Fruit fly (Drosophila melanogaster) whole organism, wandering third instar larva: ENCODE data around the gene snu.

Source experiments
- Abd-B ChIP-seq: fragments of >200 bp; optimal IDR thresholded peaks from 2 replicates; lab custom pipeline; 2017; ENCODE audit warnings: missing biosample characterization, missing genetic modification characterization
- CG9705 ChIP-seq: fragments of 200-800 bp; sonication (Bioruptor generic); optimal IDR thresholded peaks from 2 replicates; lab custom pipeline; 2018; ENCODE audit warnings: missing biosample characterization, mild to moderate bottlenecking, missing genetic modification characterization
- GATAd ChIP-seq: sonication (Bioruptor generic); optimal IDR thresholded peaks from 2 replicates; lab custom pipeline; 2016; ENCODE audit warnings: missing biosample characterization, missing genetic modification characterization
- Hr78 ChIP-seq: fragments of >200 bp; optimal IDR thresholded peaks from 2 replicates; lab custom pipeline; 2017; ENCODE audit warnings: missing biosample characterization, missing genetic modification characterization
- Mio ChIP-seq: sonication (Bioruptor generic); optimal IDR thresholded peaks from 2 replicates; lab custom pipeline; 2016; ENCODE audit warnings: missing biosample characterization, missing genetic modification characterization
- Myc ChIP-seq: fragments of >200 bp; optimal IDR thresholded peaks from 2 replicates; lab custom pipeline; 2017
- Vsx2 ChIP-seq: fragments of 200-300, 225-300 bp; sonication (Bioruptor generic); optimal IDR thresholded peaks from 2 replicates; lab custom pipeline; 2018; ENCODE audit warnings: missing biosample characterization, missing genetic modification characterization; ENCODE audit not compliant: partially characterized antibody
- ey ChIP-seq: fragments of 200-800 bp; sonication (Bioruptor generic); optimal IDR thresholded peaks from 2 replicates; lab custom pipeline; 2016; ENCODE audit warnings: missing biosample characterization, missing genetic modification characterization
- fru ChIP-seq: fragments of 200-800 bp; sonication (Bioruptor generic); optimal IDR thresholded peaks from 3 replicates; lab custom pipeline; 2016; ENCODE audit warnings: missing biosample characterization, mild to moderate bottlenecking, missing genetic modification characterization
- jim ChIP-seq: fragments of 175-275, 200-325 bp; sonication (Bioruptor generic); optimal IDR thresholded peaks from 2 replicates; lab custom pipeline; 2016; ENCODE audit warnings: missing biosample characterization, mild to moderate bottlenecking, missing genetic modification characterization
- pan ChIP-seq: fragments of >200 bp; optimal IDR thresholded peaks from 2 replicates; lab custom pipeline; 2017
- sv ChIP-seq: fragments of 200-800 bp; sonication (Bioruptor generic); optimal IDR thresholded peaks from 3 replicates; lab custom pipeline; 2016; ENCODE audit warnings: missing biosample characterization, missing genetic modification characterization
- usp ChIP-seq: fragments of >200 bp; optimal IDR thresholded peaks from 2 replicates; lab custom pipeline; 2017; ENCODE audit warnings: missing biosample characterization, missing genetic modification characterization
- woc ChIP-seq: sonication (Bioruptor generic); optimal IDR thresholded peaks from 2 replicates; lab custom pipeline; 2016; ENCODE audit warnings: missing biosample characterization, mild to moderate bottlenecking, missing genetic modification characterization

dm6 chr3R:28744682-28745081, 69.8 kb downstream of the snu start, which contains the start of gene AstA-R2:
- TF ChIP-seq usp (no peak), GATAd (GFP tag; lab: Kevin White, UChicago) (no peak), CG9705 (GFP tag; lab: Kevin White, UChicago) (no peak), Vsx2 (GFP tag; lab: Kevin White, UChicago) (no peak), sv (GFP tag; lab: Kevin White, UChicago) (no peak), Hr78 (GFP tag; lab: Kevin White, UChicago) (no peak), ey (no peak), pan (lab: Kevin White, UChicago) (no peak), Mio (GFP tag; lab: Kevin White, UChicago) (no peak), fru (GFP tag; lab: Kevin White, UChicago) (no peak), woc (GFP tag; lab: Kevin White, UChicago) (no peak), Abd-B (GFP tag; lab: Kevin White, UChicago) (no peak), Myc (lab: Kevin White, UChicago) (no peak), jim (GFP tag; lab: Kevin White, UChicago) (no peak)
